Worm (Caenorhabditis elegans) whole organism, late embryonic: ENCODE data around the gene pcrg-1.

Experiments used
- C08G9.2 ChIP-seq: sonication (generic microtip); optimal IDR thresholded peaks from 2 replicates; lab custom pipeline; 2016; ENCODE audit warnings: mild to moderate bottlenecking, missing genetic modification characterization, moderate library complexity, missing compliant biosample characterization
- C38D4.7 ChIP-seq: fragments of 200-800 bp; sonication (Bioruptor generic); optimal IDR thresholded peaks from 2 replicates; lab custom pipeline; 2018; ENCODE audit warnings: mild to moderate bottlenecking, missing genetic modification characterization, moderate library complexity, missing compliant biosample characterization
- Y22D7AL.16 ChIP-seq: sonication (generic microtip); optimal IDR thresholded peaks from 2 replicates; lab custom pipeline; 2016; ENCODE audit warnings: missing genetic modification characterization, missing compliant biosample characterization
- ahr-1 ChIP-seq: sonication (generic microtip); optimal IDR thresholded peaks from 2 replicates; lab custom pipeline; 2016; ENCODE audit warnings: missing genetic modification characterization, missing compliant biosample characterization
- ama-1 ChIP-seq: fragments of 150-350 bp; optimal IDR thresholded peaks from 2 replicates; lab custom pipeline; 2014
- ceh-2 ChIP-seq: sonication (generic microtip); optimal IDR thresholded peaks from 2 replicates; lab custom pipeline; 2016; ENCODE audit warnings: missing genotype, missing genetic modification characterization, missing compliant biosample characterization
- ceh-22 ChIP-seq: sonication (generic microtip); optimal IDR thresholded peaks from 2 replicates; lab custom pipeline; 2017; ENCODE audit warnings: missing biosample characterization, missing genetic modification characterization
- ceh-24 ChIP-seq: sonication (generic microtip); optimal IDR thresholded peaks from 2 replicates; lab custom pipeline; 2016; ENCODE audit warnings: mild to moderate bottlenecking, missing genetic modification characterization, missing compliant biosample characterization
- ceh-30 ChIP-seq: fragments of 150-350 bp; optimal IDR thresholded peaks from 2 replicates; lab custom pipeline; 2014; ENCODE audit warnings: missing biosample characterization, missing genetic modification characterization
- ceh-34 ChIP-seq: sonication (generic microtip); optimal IDR thresholded peaks from 2 replicates; lab custom pipeline; 2016; ENCODE audit warnings: mild to moderate bottlenecking, missing genetic modification characterization, missing compliant biosample characterization
- ceh-45 ChIP-seq: fragments of 200-800 bp; sonication (Bioruptor generic); IDR thresholded peaks from 2 replicates; pipeline ENCODE4 v1.3.6; 2022; ENCODE audit warnings: missing genetic modification reagents, missing genetic modification characterization, missing compliant biosample characterization
- ceh-48 ChIP-seq: sonication (generic microtip); optimal IDR thresholded peaks from 2 replicates; lab custom pipeline; 2016; ENCODE audit warnings: missing genetic modification characterization, inconsistent platforms, missing compliant biosample characterization
- ceh-9 ChIP-seq: sonication (generic microtip); optimal IDR thresholded peaks from 2 replicates; lab custom pipeline; 2016; ENCODE audit warnings: mild to moderate bottlenecking, missing genetic modification characterization, inconsistent platforms, missing compliant biosample characterization
- dmd-4 ChIP-seq: sonication (generic microtip); optimal IDR thresholded peaks from 2 replicates; lab custom pipeline; 2016; ENCODE audit warnings: borderline replicate concordance, missing genetic modification characterization, missing compliant biosample characterization
- dve-1 ChIP-seq: sonication (generic microtip); optimal IDR thresholded peaks from 2 replicates; lab custom pipeline; 2017; ENCODE audit warnings: antibody characterized with exemption, mild to moderate bottlenecking, missing genetic modification characterization, missing compliant biosample characterization
- elt-2 ChIP-seq: sonication (generic microtip); optimal IDR thresholded peaks from 2 replicates; lab custom pipeline; 2016; ENCODE audit warnings: missing genetic modification reagents, missing genetic modification characterization, missing compliant biosample characterization
- elt-4 ChIP-seq: sonication (generic microtip); optimal IDR thresholded peaks from 2 replicates; lab custom pipeline; 2016; ENCODE audit warnings: missing genetic modification characterization, missing compliant biosample characterization
- fkh-10 ChIP-seq: fragments of 150-350 bp; optimal IDR thresholded peaks from 2 replicates; lab custom pipeline; 2014; ENCODE audit warnings: missing biosample characterization, missing genetic modification reagents, missing genetic modification characterization
- gmeb-2 ChIP-seq: sonication (generic microtip); optimal IDR thresholded peaks from 2 replicates; lab custom pipeline; 2016; ENCODE audit warnings: missing genetic modification characterization, inconsistent platforms, missing compliant biosample characterization
- hlh-13 ChIP-seq: fragments of 200-800 bp; sonication (Bioruptor generic); optimal IDR thresholded peaks from 2 replicates; lab custom pipeline; 2018; ENCODE audit warnings: mild to moderate bottlenecking, missing genetic modification characterization, missing compliant biosample characterization
- hlh-8 ChIP-seq: sonication (generic microtip); optimal IDR thresholded peaks from 2 replicates; lab custom pipeline; 2016; ENCODE audit warnings: missing genotype, missing genetic modification characterization, missing compliant biosample characterization
- lim-6 ChIP-seq: sonication (generic microtip); optimal IDR thresholded peaks from 2 replicates; lab custom pipeline; 2016; ENCODE audit warnings: missing genetic modification characterization, missing compliant biosample characterization
- lin-11 ChIP-seq: fragments of 200-800 bp; sonication (Bioruptor generic); optimal IDR thresholded peaks from 2 replicates; lab custom pipeline; 2018; ENCODE audit warnings: mild to moderate bottlenecking, missing genetic modification characterization, missing compliant biosample characterization
- madf-2 ChIP-seq: sonication (generic microtip); optimal IDR thresholded peaks from 2 replicates; lab custom pipeline; 2017; ENCODE audit warnings: missing genetic modification characterization, missing compliant biosample characterization
- nfya-1 ChIP-seq: sonication (generic microtip); optimal IDR thresholded peaks from 2 replicates; lab custom pipeline; 2017; ENCODE audit warnings: missing genetic modification characterization, mild to moderate bottlenecking, missing compliant biosample characterization, antibody characterized with exemption, moderate library complexity
- nhr-11 ChIP-seq: fragments of 150-350 bp; optimal IDR thresholded peaks from 2 replicates; lab custom pipeline; 2014; ENCODE audit warnings: missing biosample characterization, missing genetic modification characterization
- npax-4 ChIP-seq: sonication (generic microtip); optimal IDR thresholded peaks from 2 replicates; lab custom pipeline; 2016; ENCODE audit warnings: missing genetic modification characterization, missing compliant biosample characterization
- pat-9 ChIP-seq: fragments of 200-800 bp; sonication (Bioruptor generic); optimal IDR thresholded peaks from 2 replicates; lab custom pipeline; 2018; ENCODE audit warnings: mild to moderate bottlenecking, missing genetic modification characterization, moderate library complexity, missing compliant biosample characterization
- pax-1 ChIP-seq: fragments of 150-350 bp; optimal IDR thresholded peaks from 2 replicates; lab custom pipeline; 2014; ENCODE audit warnings: missing biosample characterization, missing genetic modification characterization
- pqm-1 ChIP-seq: sonication (generic microtip); optimal IDR thresholded peaks from 2 replicates; lab custom pipeline; 2016; ENCODE audit warnings: missing genetic modification characterization, missing compliant biosample characterization
- rnt-1 ChIP-seq: sonication (generic microtip); optimal IDR thresholded peaks from 2 replicates; lab custom pipeline; 2016; ENCODE audit warnings: missing genetic modification characterization, missing compliant biosample characterization
- sdc-2 ChIP-seq: sonication (generic microtip); optimal IDR thresholded peaks from 2 replicates; lab custom pipeline; 2016; ENCODE audit warnings: missing genotype, missing genetic modification characterization, missing compliant biosample characterization
- sox-4 ChIP-seq: sonication (generic microtip); optimal IDR thresholded peaks from 2 replicates; lab custom pipeline; 2017; ENCODE audit warnings: mild to moderate bottlenecking, missing genetic modification characterization, inconsistent platforms, missing compliant biosample characterization
- syd-9 ChIP-seq: sonication (generic microtip); optimal IDR thresholded peaks from 2 replicates; lab custom pipeline; 2016; ENCODE audit warnings: mild to moderate bottlenecking, missing genetic modification characterization, moderate library complexity, missing compliant biosample characterization
- tbx-2 ChIP-seq: sonication (generic microtip); optimal IDR thresholded peaks from 2 replicates; lab custom pipeline; 2016; ENCODE audit warnings: missing genetic modification characterization, missing compliant biosample characterization
- tbx-7 ChIP-seq: sonication (generic microtip); optimal IDR thresholded peaks from 2 replicates; lab custom pipeline; 2016; ENCODE audit warnings: missing genotype, missing genetic modification characterization, missing compliant biosample characterization
- ttx-3 ChIP-seq: sonication (generic microtip); optimal IDR thresholded peaks from 2 replicates; lab custom pipeline; 2016; ENCODE audit warnings: missing genetic modification reagents, missing genetic modification characterization, missing compliant biosample characterization
- unc-86 ChIP-seq: sonication (generic microtip); optimal IDR thresholded peaks from 2 replicates; lab custom pipeline; 2016; ENCODE audit warnings: missing genetic modification characterization, missing compliant biosample characterization

The pcrg-1 gene

ce11 chrII:7228646-7229200, 28.4 kb downstream of the pcrg-1 start, which contains the start of gene F32A5.4:
Gene F32A5.4, plus strand, starts transcription at chrII:7229150.
- TF ChIP-seq syd-9 (no peak), ceh-9 (tag; lab: Kevin White, UChicago) (no peak), ceh-34 (tag; lab: Kevin White, UChicago) (no peak), dve-1 (tag; lab: Kevin White, UChicago) (no peak), sox-4 (no peak), nhr-11 (tag; lab: Kevin White, UChicago) (no peak), rnt-1 (tag; lab: Kevin White, UChicago) (no peak), ceh-45 (GFP tag; lab: Robert Waterston, UW) (no peak), ahr-1 (no peak), tbx-2 (tag; lab: Kevin White, UChicago) (no peak), hlh-13 (GFP tag; lab: Kevin White, UChicago) (no peak), lin-11 (tag; lab: Kevin White, UChicago) (no peak), hlh-8 (tag; lab: Kevin White, UChicago) (no peak), C08G9.2 (tag; lab: Kevin White, UChicago) (no peak), ttx-3 (no peak), ceh-24 (tag; lab: Kevin White, UChicago) (no peak), ceh-2 (no peak), ama-1 (lab: Kevin White, UChicago) (no peak), pqm-1 (tag; lab: Kevin White, UChicago) (no peak)

DNA sequence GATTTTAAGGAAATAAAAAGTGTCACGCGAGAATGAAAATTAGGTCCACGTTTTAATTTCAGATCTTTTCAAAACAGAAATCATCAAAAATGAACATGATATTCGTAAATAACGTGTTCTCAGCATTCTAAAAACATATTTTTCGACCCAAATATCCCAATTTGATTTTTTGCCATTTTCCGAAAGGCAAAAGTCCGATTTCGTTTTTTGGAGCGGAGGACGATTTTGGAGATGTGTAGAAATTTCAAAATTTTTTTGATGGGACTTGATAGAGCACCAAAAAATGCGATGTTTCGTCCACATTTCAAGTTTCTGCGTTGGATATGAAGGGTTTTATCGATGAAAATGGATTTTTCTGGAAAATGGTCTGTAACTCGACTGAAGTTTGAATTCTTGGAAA, 30.3 kb downstream of the pcrg-1 start:
- TF ChIP-seq dmd-4 (tag; lab: Kevin White, UChicago) (no peak), gmeb-2 (tag; lab: Kevin White, UChicago) (no peak), tbx-2 (tag; lab: Kevin White, UChicago) (no peak), Y22D7AL.16 (tag; lab: Kevin White, UChicago) (no peak), nfya-1 (tag; lab: Kevin White, UChicago) (no peak), rnt-1 (tag; lab: Kevin White, UChicago) (no peak), pqm-1 (tag; lab: Kevin White, UChicago) (no peak), ceh-48 (tag; lab: Kevin White, UChicago) (no peak)

ce11 chrII:7231951-7232350, 31.6 kb downstream of the pcrg-1 start:
- no peak for TF ChIP-seq ceh-48 (tag; lab: Kevin White, UChicago)
- TF ChIP-seq fkh-10: no peak
- no peak for TF ChIP-seq lim-6 (tag; lab: Kevin White, UChicago)
- TF ChIP-seq dmd-4 (tag; lab: Kevin White, UChicago): no peak
- TF ChIP-seq syd-9: no peak
- no peak for TF ChIP-seq ceh-22 (tag; lab: Kevin White, UChicago)
- no peak for TF ChIP-seq unc-86 (tag; lab: Kevin White, UChicago)
- TF ChIP-seq elt-2: no peak
- no peak for TF ChIP-seq lin-11 (tag; lab: Kevin White, UChicago)
- TF ChIP-seq elt-4 (tag; lab: Kevin White, UChicago): no peak
- TF ChIP-seq npax-4 (tag; lab: Kevin White, UChicago): no peak
- TF ChIP-seq Y22D7AL.16 (tag; lab: Kevin White, UChicago): no peak
- no peak for TF ChIP-seq ceh-30 (tag; lab: Kevin White, UChicago)
- TF ChIP-seq madf-2 (tag; lab: Kevin White, UChicago): no peak
- TF ChIP-seq sdc-2 (tag; lab: Kevin White, UChicago): no peak
- TF ChIP-seq dve-1 (tag; lab: Kevin White, UChicago): no peak
- no peak for TF ChIP-seq ceh-2
- TF ChIP-seq tbx-7 (tag; lab: Kevin White, UChicago): no peak

DNA sequence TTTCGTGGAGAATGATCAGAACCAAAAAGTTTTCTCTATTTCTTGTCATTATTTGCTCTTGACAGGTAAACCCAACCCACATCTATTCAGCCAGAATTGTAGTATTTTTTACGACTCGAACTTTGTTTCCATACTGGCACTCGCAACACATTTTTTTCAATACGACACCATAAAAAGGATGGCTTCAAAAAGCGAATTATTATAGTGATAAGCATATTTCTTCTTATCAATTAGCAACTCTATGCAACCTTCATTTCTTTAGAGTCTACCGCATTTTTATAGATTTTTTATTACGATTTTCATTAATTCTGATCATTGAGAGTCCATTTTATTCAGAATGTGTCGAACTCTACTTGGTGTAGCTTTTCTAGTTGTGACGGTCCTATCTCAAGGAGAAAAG, 32.2 kb downstream of the pcrg-1 start, which contains the start of gene ctsa-3.1:
ctsa-3.1 (plus strand) TSS at position 337 of the 400 bp plus-strand sequence.
- TF ChIP-seq dve-1 (tag; lab: Kevin White, UChicago) (no peak), ceh-22 (tag; lab: Kevin White, UChicago) (no peak), ceh-45 (GFP tag; lab: Robert Waterston, UW) (no peak), tbx-7 (tag; lab: Kevin White, UChicago) (no peak), elt-2 (no peak), pax-1 (tag; lab: Kevin White, UChicago) (no peak), C38D4.7 (GFP tag; lab: Kevin White, UChicago) (no peak), pat-9 (tag; lab: Kevin White, UChicago) (no peak), Y22D7AL.16 (tag; lab: Kevin White, UChicago) (no peak), ama-1 (lab: Kevin White, UChicago) (no peak)
